Worm (Caenorhabditis elegans): Measurements from ENCODE around the gene F02D8.4.
A peak's percentile ranks its signal among the peaks of the same experiment; 100 is the strongest.

F02D8.4 gene

DNA sequence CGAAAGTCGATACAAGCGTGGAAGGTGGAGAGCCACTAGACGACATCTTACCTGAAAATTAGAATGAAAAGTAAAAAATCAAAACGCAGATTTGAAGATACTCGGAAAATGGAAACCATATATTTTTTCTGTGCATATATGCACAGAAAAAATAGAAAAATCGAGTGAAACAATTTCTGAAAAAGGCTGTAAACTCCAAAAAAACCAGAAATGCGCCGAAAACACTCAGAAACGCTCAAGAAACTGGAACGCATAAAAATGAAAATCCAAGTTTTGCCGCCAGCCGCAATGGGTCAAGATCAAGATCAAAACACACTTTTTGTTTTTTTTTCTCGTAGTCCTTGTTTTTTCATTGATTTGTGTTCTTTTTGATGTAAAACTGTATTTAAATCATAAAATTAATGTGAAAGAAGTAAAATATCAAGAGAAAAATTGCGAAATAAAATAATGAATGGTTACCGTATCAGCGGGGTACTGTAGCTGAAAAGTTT lies 8.0 kb downstream of the F02D8.4 start, which contains the start of gene T01C3.3:
Gene T01C3.3, minus strand, starts transcription at position 51 of the 491 bp plus-strand sequence.
- TF ChIP-seq mab-5 (tag; optimal IDR thresholded peaks at IDR 0.05) (no peak), ztf-4 (tag; optimal IDR thresholded peaks at IDR 0.05) (no peak), blmp-1 (tag; optimal IDR thresholded peaks at IDR 0.05; ENCODE audit: insufficient read depth) (no peak), nhr-23 (tag; optimal IDR thresholded peaks at IDR 0.05) (no peak), nhr-12 (tag; optimal IDR thresholded peaks at IDR 0.05) (no peak), ceh-82 (tag; optimal IDR thresholded peaks at IDR 0.05) (no peak), snpc-4 (tag; optimal IDR thresholded peaks at IDR 0.05) (no peak), C34F6.9 (tag; optimal IDR thresholded peaks at IDR 0.05) (no peak), sma-3 (GFP tag; optimal IDR thresholded peaks at IDR 0.05) (no peak), unc-62 (GFP tag; optimal IDR thresholded peaks at IDR 0.05) (no peak), zag-1 (tag; optimal IDR thresholded peaks at IDR 0.05) (no peak), ztf-1 (GFP tag; conservative IDR thresholded peaks at IDR 0.05) (no peak), unc-39 (tag; optimal IDR thresholded peaks at IDR 0.05) (no peak), alr-1 (tag; optimal IDR thresholded peaks at IDR 0.05) (no peak), nhr-129 (tag; optimal IDR thresholded peaks at IDR 0.05) (no peak), mbf-1 (tag; optimal IDR thresholded peaks at IDR 0.05) (no peak), nhr-21 (tag; optimal IDR thresholded peaks at IDR 0.05) (no peak), lin-13 (GFP tag; optimal IDR thresholded peaks at IDR 0.05) (no peak)

DNA sequence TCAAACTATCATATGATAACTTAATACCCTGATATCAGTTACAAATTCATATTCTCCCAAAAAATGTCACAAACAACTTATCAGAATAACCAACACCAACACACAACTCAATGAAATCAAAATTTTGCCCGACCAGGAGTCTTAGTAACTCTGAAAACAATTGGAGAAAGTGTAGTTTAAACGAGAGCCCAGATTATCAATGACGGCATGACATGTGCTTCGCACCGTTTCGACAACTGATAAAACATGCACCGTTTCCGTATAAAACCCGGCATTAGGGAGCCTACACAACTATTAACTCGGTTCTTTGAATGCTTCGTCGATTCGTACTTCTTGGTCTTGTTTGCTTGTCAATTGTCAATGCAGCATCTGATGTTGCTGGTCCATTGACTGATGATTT lies 8.9 kb downstream of the F02D8.4 start, which contains the start of gene fil-1:
Gene fil-1, plus strand, starts transcription at position 219 of the 400 bp plus-strand sequence.
- TF ChIP-seq lin-39 (tag; optimal IDR thresholded peaks at IDR 0.05) (no peak), ztf-4 (tag; optimal IDR thresholded peaks at IDR 0.05) (no peak), fos-1 (tag; optimal IDR thresholded peaks at IDR 0.05) (peak; percentile 40), R02D3.7 (tag; optimal IDR thresholded peaks at IDR 0.05) (no peak), nhr-6 (tag; optimal IDR thresholded peaks at IDR 0.05) (no peak), alr-1 (tag; optimal IDR thresholded peaks at IDR 0.05) (no peak), nhr-11 (tag; optimal IDR thresholded peaks at IDR 0.05) (no peak), Y55F3AM.14 (GFP tag; optimal IDR thresholded peaks at IDR 0.05) (no peak), snpc-4 (tag; optimal IDR thresholded peaks at IDR 0.05) (no peak), mbf-1 (tag; optimal IDR thresholded peaks at IDR 0.05) (no peak), unc-39 (tag; optimal IDR thresholded peaks at IDR 0.05) (no peak), lin-13 (GFP tag; optimal IDR thresholded peaks at IDR 0.05) (no peak), sma-9 (GFP tag; optimal IDR thresholded peaks at IDR 0.05) (peak; percentile 60), sma-9 (tag; optimal IDR thresholded peaks at IDR 0.05) (no peak), zag-1 (tag; optimal IDR thresholded peaks at IDR 0.05) (no peak), ZK546.5 (tag; optimal IDR thresholded peaks at IDR 0.05) (no peak), mdl-1 (tag; optimal IDR thresholded peaks at IDR 0.05) (no peak)

DNA sequence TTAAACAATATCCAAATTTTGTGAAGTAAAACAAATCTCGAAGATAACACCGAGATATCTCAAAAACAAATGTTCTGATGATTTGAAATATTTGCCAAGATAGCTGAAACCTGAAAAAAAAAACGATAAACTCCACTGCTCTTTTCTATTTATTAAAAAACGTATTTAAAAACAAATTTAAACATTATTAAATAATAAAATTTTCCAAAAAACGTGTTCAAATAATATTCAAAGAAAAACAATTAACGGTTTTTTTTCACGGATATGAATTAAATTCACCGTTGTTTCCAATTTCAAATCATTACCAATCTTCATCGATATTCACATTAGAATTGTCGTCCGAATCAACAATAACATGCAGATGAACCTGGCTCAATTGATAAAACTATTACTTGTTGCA lies 11.5 kb downstream of the F02D8.4 start, which contains the start of gene irld-14:
Gene irld-14, plus strand, starts transcription at position 301 of the 400 bp plus-strand sequence.
- TF ChIP-seq skn-1 (tag; optimal IDR thresholded peaks at IDR 0.05) (no peak), lin-11 (tag; optimal IDR thresholded peaks at IDR 0.05) (no peak), fos-1 (tag; optimal IDR thresholded peaks at IDR 0.05) (no peak), sma-3 (GFP tag; optimal IDR thresholded peaks at IDR 0.05) (no peak), mab-5 (tag; optimal IDR thresholded peaks at IDR 0.05) (no peak), mdl-1 (tag; optimal IDR thresholded peaks at IDR 0.05) (no peak), ceh-16 (tag; optimal IDR thresholded peaks at IDR 0.05) (no peak), alr-1 (tag; optimal IDR thresholded peaks at IDR 0.05) (no peak)

DNA sequence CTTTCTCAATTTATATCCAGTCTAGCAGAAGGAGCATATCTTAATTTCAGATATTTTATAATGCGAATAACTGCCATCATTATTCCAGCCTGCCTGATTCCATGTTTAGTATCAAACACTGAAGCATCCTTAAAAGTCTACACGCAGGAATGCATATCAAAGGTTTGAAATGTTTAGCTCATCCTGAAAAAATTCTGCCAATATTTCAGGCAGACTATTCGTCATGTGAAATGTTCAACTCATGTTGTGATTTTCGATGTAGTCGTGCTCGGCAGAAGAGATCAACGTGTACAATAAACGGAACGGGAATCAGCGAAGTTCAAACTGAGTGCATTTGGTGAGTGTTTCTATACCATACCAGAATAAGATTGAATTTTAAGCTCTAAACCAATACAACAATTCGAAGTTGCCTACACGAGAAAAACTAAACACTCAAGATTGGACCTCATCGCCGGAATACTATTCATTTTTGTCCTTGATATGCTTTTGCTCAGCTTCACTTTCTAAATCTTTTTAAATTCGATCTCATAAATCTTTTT lies 14.9 kb downstream of the F02D8.4 start, which contains the start of gene T01C3.11:
Gene T01C3.11, plus strand, starts transcription at position 51 of the 539 bp plus-strand sequence.
- no peak for TF ChIP-seq ztf-4 (tag; optimal IDR thresholded peaks at IDR 0.05)
- TF ChIP-seq lin-39 (tag; optimal IDR thresholded peaks at IDR 0.05) = no peak
- TF ChIP-seq unc-62 (GFP tag; optimal IDR thresholded peaks at IDR 0.05) = no peak
- no peak for TF ChIP-seq unc-39 (tag; optimal IDR thresholded peaks at IDR 0.05)
- TF ChIP-seq gmeb-1 (tag; optimal IDR thresholded peaks at IDR 0.05) = no peak
- no peak for TF ChIP-seq blmp-1 (tag; optimal IDR thresholded peaks at IDR 0.05; ENCODE audit: insufficient read depth)

DNA sequence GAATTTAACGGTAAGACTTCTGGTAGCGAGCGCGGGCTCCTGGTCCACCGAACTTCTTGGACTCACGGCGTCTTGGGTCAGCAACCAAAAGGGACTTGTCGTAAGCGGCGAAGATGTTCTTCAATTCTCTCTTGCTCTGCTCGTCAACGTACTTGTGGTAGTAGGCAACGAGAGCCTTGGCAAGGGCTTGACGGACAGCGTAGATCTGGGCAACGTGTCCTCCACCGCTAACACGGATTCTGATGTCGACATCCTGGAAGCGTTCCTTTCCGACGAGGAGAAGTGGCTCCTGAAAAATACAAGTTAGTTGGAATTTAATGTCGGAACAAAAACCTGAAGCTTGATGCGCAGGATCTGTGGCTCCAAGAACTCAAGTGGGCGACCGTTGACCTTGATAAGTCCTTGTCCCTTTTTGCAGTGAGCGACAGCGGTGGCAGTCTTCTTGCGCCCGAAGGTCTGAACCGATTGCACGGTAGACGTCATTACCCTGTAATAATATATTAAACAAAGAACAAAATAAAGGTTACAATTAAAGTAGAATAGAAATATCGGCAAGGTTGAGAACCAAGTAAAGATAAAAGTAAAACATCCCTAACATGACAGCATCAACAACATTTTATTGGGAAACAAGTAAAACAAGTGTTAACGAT lies 15.5 kb downstream of the F02D8.4 start, which contains the start of gene rps-16:
Gene rps-16, minus strand, starts transcription at position 487 of the 650 bp plus-strand sequence.
- TF ChIP-seq snpc-4 (tag; optimal IDR thresholded peaks at IDR 0.05) = no peak
- no peak for TF ChIP-seq peb-1 (tag; optimal IDR thresholded peaks at IDR 0.05)
- no peak for TF ChIP-seq nhr-23 (tag; optimal IDR thresholded peaks at IDR 0.05)
- no peak for TF ChIP-seq lin-13 (GFP tag; optimal IDR thresholded peaks at IDR 0.05)
- TF ChIP-seq ztf-1 (GFP tag; conservative IDR thresholded peaks at IDR 0.05) = no peak
- TF ChIP-seq nhr-77 (tag; optimal IDR thresholded peaks at IDR 0.05) = no peak
- no peak for TF ChIP-seq ztf-4 (tag; optimal IDR thresholded peaks at IDR 0.05)
- no peak for TF ChIP-seq fos-1 (tag; optimal IDR thresholded peaks at IDR 0.05)
- no peak for TF ChIP-seq nhr-21 (tag; optimal IDR thresholded peaks at IDR 0.05)

Measured in whole organism, L2 larva.